Fruit fly (Drosophila melanogaster) ovary, adult (tissue): ENCODE results near the gene Pgm1.

ENCODE experiments used
- CG17801 ChIP-seq: fragments of 200-800 bp; optimal IDR thresholded peaks from 2 replicates; lab custom pipeline; 2019; ENCODE audit warnings: missing biosample characterization, mild to moderate bottlenecking, missing genetic modification characterization, moderate library complexity; ENCODE audit not compliant: partially characterized antibody

Gene Pgm1

DNA sequence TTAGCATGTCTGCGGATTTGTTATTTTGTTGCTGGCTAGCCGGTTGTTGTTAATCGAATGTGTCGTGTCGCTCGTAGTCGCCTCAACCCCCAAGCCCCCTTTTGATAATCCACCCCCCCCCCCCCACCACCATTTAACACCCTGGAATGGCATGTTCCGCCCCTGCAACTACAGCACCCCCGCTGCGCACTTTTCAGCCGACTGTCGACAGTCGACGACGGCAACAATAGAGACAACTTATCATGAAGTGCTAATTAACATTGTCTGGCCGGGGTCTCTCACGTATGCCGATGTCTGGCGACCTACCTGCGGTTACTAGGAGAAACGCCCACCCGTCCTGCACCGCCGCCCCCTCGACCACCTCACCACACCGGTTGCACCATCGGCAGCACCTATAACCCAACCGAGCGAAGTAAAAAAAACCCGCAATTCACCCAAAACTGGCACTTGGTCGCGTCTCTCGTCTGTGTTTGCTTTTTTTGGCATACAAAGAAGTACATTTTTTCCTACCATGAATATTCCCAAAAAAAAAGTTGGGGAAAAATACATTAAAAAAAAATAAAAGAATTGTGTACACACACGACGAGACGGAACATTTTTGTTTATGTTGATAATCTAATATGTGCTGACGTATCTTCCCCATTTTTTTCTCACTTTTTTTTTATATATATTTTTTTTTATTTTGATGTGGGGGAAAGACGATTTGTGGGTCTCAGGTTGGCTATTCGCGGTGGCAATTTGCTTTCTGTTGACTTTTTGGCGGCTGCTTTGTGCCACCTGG, 38.1 kb upstream of the Pgm1 start:
- TF ChIP-seq CG17801 (GFP tag; lab: Kevin White, UChicago) = no peak

DNA sequence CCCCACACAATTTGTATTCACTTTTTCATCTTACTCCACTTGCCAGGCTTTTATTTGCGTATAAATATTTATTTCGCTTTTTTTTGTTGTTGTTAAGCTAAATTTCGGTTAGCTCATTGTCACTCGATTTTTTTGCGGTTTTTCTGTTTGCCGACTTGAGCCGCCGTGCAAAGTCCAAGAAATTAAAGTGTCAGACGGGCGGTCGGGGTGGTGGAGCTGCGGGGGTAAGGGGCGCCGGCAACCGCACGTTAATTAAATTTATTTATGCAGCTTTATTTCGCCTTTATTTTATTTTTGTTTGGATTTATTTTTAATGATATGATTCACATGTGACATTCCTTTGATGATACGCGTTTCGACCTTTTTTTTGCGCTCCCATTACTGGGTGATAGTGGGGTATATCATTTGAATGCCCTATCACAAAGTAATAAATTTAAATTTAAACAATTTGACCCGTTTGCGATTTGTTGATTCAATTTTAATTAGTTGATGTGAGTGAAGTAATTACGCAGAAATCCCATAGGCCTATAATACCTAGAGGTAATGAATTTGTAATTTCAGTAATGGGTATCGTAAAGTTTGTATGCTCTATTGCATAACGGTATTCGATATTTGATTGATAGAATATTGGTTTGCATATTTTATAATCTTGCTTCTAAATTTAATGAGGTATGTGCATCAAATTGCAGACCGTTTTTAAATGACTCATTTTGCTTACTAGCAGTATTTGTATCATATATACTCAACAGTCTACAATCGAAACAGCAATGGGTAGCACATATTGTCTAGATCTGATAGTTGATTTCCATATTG, 37.2 kb upstream of the Pgm1 start:
- TF ChIP-seq CG17801 (GFP tag; lab: Kevin White, UChicago) = no peak

DNA sequence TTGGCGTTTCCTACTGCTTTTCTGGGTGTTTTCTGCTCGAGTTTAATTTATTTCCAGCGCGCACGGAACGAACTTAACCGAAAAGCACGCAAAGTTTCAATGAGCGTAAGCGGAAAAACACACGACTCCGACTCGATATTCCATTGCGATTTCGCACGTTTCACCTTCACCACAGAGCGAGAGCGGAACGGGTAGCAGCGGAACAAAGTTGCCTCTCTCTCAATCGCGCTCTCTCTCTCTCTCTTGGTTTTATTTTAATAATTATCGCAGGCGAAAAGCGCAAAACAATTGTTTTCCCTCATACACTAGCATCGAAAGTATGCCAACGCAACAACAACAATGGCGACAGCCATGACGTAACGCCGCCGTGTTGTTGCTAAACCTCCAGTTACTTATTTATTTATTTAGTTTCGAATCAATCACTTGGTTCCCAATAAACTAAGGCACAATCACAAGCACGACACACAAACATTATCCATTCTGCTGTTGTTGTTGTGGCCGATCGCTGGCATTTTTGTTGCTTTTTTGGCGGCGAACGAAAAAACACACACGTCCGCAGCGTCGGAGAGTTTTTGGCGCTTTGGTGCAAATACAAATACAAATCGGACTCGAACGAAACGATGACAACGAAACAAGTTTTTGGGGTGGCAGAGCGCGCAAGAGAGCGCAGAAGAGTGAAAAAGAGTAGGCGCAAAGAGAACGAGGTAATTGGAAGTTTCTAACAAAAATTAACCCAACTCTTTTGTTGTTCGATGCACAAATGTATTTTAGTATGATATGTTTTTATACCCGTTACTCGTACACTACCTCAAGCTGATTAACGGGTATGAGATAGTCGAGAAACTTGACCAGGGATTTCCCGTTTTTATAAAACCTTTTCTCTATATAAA, 36.1 kb upstream of the Pgm1 start, which contains the start of gene CG5151:
TSS of gene CG5151 (minus strand) at position 552 of the 890 bp plus-strand sequence.
- TF ChIP-seq CG17801 (GFP tag; lab: Kevin White, UChicago) = peak; percentile 70

DNA sequence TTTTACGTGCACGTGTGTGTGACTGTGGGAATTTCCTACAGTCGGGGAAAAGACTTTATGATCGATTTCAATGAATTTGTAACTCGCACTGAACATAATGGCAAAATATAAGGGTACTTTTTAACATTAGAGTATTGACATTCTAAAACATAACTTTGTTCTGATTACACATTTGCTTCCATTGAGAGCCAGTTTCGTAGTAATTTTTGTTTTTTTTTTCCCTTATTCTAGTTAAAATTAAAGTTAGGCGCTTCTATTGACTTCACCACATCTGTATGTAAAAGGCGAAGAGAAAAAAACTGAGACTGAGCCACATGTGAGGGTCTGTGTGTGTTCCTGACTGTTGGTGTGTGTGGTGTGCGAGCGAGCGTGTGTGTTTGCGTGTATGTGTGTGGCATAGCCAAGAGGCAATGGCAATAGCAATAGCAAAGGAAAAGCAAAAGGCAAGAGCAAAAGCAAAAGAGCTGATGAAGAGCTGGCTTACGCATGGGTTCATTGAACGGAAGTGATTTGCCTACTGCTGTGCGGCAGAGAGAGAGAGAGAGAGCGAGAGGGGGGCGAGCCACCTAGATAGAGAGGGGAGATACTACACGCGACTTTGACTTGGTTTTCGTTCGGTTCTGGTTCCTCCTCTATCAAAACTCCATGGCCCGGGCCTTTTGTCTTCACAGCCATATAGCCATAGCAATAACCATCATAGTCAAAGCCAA, 33.7 kb upstream of the Pgm1 start:
- no peak for TF ChIP-seq CG17801 (GFP tag; lab: Kevin White, UChicago)

DNA sequence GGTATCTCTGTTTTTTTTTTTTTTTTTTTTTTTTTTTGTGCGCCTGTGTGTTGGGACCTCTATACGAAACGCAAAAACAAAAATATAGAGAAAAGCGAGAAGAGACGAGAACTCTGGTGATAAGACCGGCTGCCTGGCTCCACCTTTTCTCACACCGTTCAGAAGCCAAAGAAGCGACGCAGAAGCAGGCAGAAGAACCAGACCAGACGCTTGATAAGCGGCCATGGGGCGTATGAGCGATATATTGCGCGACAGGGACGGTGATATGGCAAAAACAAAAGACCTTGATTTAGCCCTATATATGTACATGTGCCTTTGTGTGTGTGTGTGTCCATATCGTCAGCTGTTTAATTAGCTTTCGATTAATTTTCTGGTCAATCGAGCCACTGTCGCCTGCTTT, 32.8 kb upstream of the Pgm1 start:
- no peak for TF ChIP-seq CG17801 (GFP tag; lab: Kevin White, UChicago)

DNA sequence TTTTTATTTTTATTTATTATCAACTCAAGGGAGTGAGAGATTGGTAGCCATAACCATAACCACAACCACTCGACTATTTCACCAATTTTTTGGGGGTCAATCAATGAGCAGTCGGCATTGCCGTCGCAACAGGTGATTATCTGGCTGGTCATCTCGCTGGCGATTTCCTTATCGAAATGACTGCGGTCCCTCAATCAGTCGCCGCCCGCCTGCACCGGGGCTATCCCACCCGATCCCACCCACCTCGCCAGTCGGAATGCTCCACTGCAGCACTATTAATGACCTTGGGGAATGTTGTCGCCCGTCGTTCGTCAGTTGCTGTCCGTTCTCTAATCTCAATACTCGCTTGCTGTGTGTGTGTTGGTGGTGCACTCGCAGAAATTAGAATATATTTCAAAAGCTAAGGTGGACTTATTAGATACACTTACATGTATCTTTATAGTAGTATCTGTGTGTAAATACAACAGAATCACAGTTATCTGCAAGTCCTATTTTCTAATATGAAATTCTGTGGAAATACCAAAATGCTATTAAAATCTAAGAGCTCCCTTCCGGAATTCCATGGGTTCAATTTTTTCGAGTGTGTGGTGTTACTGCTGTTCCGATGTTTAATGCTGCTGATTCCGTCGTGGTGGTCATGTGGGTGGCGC, 32.2 kb upstream of the Pgm1 start:
- no peak for TF ChIP-seq CG17801 (GFP tag; lab: Kevin White, UChicago)

DNA sequence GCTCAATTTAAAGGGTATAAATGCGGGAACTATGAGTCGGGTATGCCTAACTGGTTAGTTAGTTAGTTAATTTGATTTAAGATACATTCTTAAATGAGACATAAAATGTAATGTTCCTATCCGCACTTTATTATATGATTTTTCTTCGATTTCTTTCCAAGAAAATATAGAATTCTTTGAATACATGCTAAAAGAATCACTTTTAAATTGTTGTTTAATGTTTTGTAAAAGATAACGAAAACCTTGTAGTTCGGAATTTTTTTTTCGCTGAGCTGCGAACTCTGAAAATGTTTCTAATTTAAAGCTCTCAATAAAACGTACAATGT, 31.7 kb upstream of the Pgm1 start:
- TF ChIP-seq CG17801 (GFP tag; lab: Kevin White, UChicago) = no peak

DNA sequence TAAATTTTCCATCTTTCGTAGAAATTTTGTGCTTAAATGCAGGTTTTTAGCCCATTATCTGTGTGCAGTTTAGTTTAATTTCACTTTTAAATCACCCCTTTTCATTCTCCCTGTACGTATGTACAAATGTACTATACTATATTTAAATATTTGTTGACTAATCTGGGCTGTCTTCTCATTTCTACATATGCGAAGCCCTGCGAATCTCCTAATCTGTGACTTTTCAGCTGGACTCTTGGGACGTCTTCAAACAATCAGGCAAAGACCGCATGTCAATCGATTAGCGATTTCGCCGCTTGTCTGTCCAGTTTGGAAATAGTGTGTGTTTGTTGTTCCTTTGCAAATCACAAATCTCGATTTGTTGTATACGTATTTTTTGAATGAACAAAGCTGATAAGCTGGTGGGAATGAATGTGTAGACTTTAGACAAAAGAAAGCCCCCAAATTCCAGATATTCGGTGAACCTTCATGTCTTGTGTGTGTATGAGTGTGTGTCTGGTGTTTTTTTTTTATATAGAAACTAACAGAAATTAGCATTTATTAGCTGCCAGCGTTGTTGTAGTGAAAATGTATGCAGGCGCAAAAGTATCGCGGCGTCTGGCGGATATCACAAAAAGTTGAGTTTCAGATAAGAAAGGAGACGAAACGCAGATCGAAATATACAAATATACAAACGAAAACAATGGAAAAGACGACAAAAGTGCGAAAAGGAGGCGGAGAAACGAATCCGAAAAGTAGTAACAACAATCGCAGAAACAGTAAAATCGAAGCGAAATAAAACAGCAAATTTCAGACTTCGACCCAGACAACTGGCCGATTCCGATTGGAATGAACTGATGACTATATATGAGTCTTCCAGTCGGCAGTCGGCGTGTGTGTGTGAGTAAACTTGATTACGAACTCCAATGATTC, 31.1 kb upstream of the Pgm1 start:
- TF ChIP-seq CG17801 (GFP tag; lab: Kevin White, UChicago) = no peak

DNA sequence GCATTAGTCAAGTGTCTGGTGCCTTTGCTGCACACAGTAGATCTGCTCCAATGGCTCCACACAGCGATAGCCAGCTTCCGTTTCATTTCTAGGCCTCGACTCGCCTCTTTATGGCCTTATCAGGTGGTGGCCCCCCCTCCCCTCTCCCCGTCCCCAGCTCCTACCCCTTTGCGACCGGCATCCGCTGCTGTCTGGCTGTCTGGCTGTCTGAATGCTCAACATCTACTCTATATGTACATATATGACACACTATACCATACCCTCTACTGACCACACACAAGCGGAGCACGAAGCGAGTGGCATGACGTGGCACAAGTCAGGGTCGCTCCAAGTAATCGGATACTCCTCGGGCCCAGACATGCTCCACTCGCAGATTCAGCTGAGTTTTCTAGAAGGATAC, 30.0 kb upstream of the Pgm1 start:
- TF ChIP-seq CG17801 (GFP tag; lab: Kevin White, UChicago) = no peak

DNA sequence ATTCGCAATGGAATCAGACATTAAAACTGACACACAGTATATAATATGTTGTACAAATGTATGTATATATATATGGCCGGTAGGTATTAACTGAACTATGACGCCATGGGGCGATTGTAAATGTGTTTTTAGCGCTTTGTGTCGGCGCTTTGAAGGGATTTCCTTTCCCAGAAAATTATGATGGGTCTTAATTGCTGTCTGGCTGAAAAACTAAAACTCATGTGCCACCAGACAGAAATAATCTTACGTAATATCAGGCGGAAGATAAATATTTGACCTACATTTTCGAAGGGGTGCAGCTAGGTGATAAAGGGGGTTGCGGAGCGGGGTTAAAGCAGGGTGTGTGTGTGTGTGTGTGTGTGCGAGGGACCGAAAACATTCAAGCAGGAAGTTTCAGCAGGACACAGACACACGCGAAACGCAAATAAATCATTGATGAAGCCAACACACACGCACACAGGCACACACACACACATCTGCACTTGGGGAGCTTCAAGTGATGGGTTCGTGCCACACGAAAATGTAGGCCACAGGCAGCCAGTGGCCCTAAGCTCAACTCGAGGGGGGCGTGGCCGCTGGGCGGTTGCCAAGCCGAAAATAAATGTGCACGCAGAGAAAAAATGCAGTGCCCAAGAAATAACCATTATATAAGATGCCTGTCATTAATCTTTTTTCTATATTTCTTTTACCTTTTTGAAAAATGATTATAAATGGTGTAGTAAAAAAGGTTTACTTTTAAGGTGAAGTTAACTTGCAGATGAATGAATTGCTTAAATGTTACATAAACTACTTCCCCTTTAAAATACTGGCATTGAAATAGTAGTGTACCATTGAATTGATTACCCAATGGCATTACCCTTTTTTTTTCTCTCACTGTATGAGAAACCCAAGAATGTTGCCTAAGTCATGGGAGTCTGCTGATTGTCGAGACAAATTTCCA, 29.2 kb upstream of the Pgm1 start:
- no peak for TF ChIP-seq CG17801 (GFP tag; lab: Kevin White, UChicago)

DNA sequence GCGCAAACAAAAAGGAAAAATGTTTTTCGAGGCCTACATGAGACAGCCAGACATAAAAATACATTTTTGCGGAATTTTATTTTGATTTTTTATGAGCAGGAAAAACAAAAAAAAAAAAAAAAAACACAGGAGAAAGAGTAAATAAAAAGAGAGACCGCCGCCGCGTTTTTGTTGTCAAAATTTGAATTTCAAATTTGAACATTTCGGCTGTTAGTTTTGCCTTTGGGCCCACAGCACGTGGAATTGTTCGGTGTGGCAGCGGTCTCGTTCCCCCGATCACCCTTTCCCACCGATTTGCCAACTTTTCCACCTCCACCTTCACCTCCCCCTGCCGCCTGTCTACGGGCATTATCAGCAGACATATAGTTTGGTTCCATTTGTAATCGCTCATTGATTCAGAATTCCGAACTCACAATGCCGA, 28.5 kb upstream of the Pgm1 start:
- no peak for TF ChIP-seq CG17801 (GFP tag; lab: Kevin White, UChicago)

DNA sequence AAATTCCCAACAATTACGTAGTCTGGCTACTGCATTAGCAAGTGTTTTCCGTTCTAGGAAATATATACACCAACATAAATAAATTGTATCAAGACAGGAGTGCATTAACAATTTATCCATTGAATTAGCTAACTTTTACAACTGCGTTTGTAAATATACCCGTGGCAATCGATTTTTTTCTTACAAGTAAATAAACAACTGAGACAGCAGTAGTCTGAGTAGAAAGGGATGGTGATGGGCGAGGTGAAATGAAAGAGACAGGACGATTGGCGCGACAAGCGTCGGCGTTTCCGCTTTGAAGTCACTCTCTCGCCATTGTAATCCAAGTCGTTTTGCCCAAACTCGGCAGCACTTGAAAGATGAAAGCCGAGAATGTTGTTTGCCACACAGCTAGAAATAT, 27.2 kb upstream of the Pgm1 start:
- no peak for TF ChIP-seq CG17801 (GFP tag; lab: Kevin White, UChicago)
